Worm (Caenorhabditis elegans) whole organism, late embryonic: ENCODE results near the gene Y57G11C.14.

Source experiments
- ceh-45 ChIP-seq: fragments of 200-800 bp; sonication (Bioruptor generic); IDR thresholded peaks from 2 replicates; pipeline ENCODE4 v1.3.6; 2022; ENCODE audit warnings: missing genetic modification reagents, missing genetic modification characterization, missing compliant biosample characterization
- elt-2 ChIP-seq: sonication (generic microtip); optimal IDR thresholded peaks from 2 replicates; lab custom pipeline; 2016; ENCODE audit warnings: missing genetic modification reagents, missing genetic modification characterization, missing compliant biosample characterization
- nfya-1 ChIP-seq: sonication (generic microtip); optimal IDR thresholded peaks from 2 replicates; lab custom pipeline; 2017; ENCODE audit warnings: missing genetic modification characterization, mild to moderate bottlenecking, missing compliant biosample characterization, antibody characterized with exemption, moderate library complexity
- nhr-232 ChIP-seq: sonication (generic microtip); optimal IDR thresholded peaks from 2 replicates; lab custom pipeline; 2016; ENCODE audit warnings: missing genetic modification characterization, missing compliant biosample characterization
- unc-55 ChIP-seq: sonication (generic microtip); optimal IDR thresholded peaks from 2 replicates; lab custom pipeline; 2017; ENCODE audit warnings: missing biosample characterization, missing genetic modification reagents, missing genetic modification characterization

ce11 chrIV:14797849-14798248 is 1.3 kb upstream of the Y57G11C.14 start, which contains the start of gene arl-8:
- TF ChIP-seq elt-2 (no peak), nhr-232 (no peak), nfya-1 (tag; lab: Kevin White, UChicago) (no peak), unc-55 (GFP tag; lab: Kevin White, UChicago) (no peak), ceh-45 (GFP tag; lab: Robert Waterston, UW) (no peak)
